Fruit fly (Drosophila melanogaster): Measurements from ENCODE around the gene r-l.

DNA sequence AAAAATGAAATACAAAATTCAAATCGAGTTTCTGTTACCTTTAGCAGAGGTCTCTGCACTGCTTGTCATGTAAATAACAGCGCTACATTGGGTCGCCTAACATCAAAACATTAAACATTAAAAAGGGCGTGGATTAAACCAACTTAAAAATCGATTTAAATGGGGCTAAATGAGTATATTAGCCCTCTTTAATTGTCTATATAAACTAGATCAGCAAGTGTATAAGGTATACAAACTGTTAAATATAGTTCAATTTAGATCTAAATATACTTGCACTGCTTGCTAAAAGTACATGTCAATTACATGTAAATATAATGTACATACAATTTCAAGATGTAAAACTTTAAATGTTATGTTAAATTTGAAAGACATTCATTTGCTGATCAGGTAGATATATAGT, 3.4 kb downstream of the r-l start:
- no peak for TF ChIP-seq EcR (GFP tag; optimal IDR thresholded peaks at IDR 0.05)
- no peak for TF ChIP-seq usp (GFP tag; optimal IDR thresholded peaks at IDR 0.05)
- no peak for TF ChIP-seq pan (optimal IDR thresholded peaks at IDR 0.05)
- TF ChIP-seq psq (optimal IDR thresholded peaks at IDR 0.05), result no peak
- no peak for TF ChIP-seq CG8478 (optimal IDR thresholded peaks at IDR 0.05)
